Worm (Caenorhabditis elegans) whole organism, L1 larva: Measurements from ENCODE around the gene F59A1.13.

Experiments
- egl-27 ChIP-seq, 2 experiments: fragments of 150-350 bp in 1 of 2; sonication (generic microtip); optimal IDR thresholded peaks; 3 replicates each; lab custom pipeline; 2017 to 2018; ENCODE audit warnings: missing biosample characterization in 2 of 2, missing genetic modification characterization in 2 of 2, missing genetic modification reagents in 2 of 2
- elt-2 ChIP-seq: sonication (generic microtip); optimal IDR thresholded peaks from 2 replicates; lab custom pipeline; 2016; ENCODE audit warnings: missing genetic modification characterization, mild to moderate bottlenecking, inconsistent platforms, missing compliant biosample characterization, missing genetic modification reagents
- jun-1 ChIP-seq: fragments of 150-350 bp; optimal IDR thresholded peaks from 2 replicates; lab custom pipeline; 2014; ENCODE audit warnings: missing biosample characterization, missing genetic modification reagents, missing genetic modification characterization
- lin-13 ChIP-seq: fragments of 150-350 bp; optimal IDR thresholded peaks from 2 replicates; lab custom pipeline; 2014; ENCODE audit warnings: missing biosample characterization, missing genetic modification reagents, missing genetic modification characterization
- lin-15B ChIP-seq: fragments of 150-350 bp; sonication (generic microtip); optimal IDR thresholded peaks from 3 replicates; lab custom pipeline; 2014; ENCODE audit warnings: missing biosample characterization, missing genetic modification characterization
- mef-2 ChIP-seq: fragments of 150-350 bp; optimal IDR thresholded peaks from 2 replicates; lab custom pipeline; 2014; ENCODE audit warnings: missing biosample characterization, missing genetic modification characterization
- mep-1 ChIP-seq: fragments of 150-350 bp; optimal IDR thresholded peaks from 2 replicates; lab custom pipeline; 2014; ENCODE audit warnings: missing biosample characterization, missing genetic modification characterization
- nhr-237 ChIP-seq: fragments of 150-350 bp; optimal IDR thresholded peaks from 2 replicates; lab custom pipeline; 2014; ENCODE audit warnings: missing biosample characterization, missing genetic modification characterization
- zag-1 ChIP-seq: fragments of 150-350 bp; optimal IDR thresholded peaks from 2 replicates; lab custom pipeline; 2014; ENCODE audit warnings: missing biosample characterization, missing genetic modification characterization

- TF ChIP-seq lin-15B: no peak
- TF ChIP-seq jun-1 (tag; lab: Kevin White, UChicago): no peak
- no peak for TF ChIP-seq zag-1
- no peak for TF ChIP-seq lin-13 (GFP tag; lab: Kevin White, UChicago)
- no peak for TF ChIP-seq egl-27 (tag; optimal IDR thresholded peaks at IDR 0.05; lab: Kevin White, UChicago)
- TF ChIP-seq nhr-237 (tag; lab: Kevin White, UChicago): no peak
- TF ChIP-seq mef-2 (tag; lab: Kevin White, UChicago): no peak
- TF ChIP-seq elt-2: no peak
- no peak for TF ChIP-seq mep-1
Measured at ce11 chrV:17650427-17650826, 40.4 kb downstream of the F59A1.13 start, which contains the start of gene fbxa-192.
